Worm (Caenorhabditis elegans): ENCODE results near the gene ZK380.6.

ZK380.6 gene

ce11 chrX:1627837-1628236 is 26.4 kb upstream of the ZK380.6 start, which contains the start of gene fbxb-58:
fbxb-58 (plus strand) TSS chrX:1628137.
- TF ChIP-seq mml-1 (tag; optimal IDR thresholded peaks at IDR 0.05) (no peak), elt-2 (tag; optimal IDR thresholded peaks at IDR 0.05) (no peak), fkh-2 (tag; optimal IDR thresholded peaks at IDR 0.05) (no peak)

ce11 chrX:1629746-1630145 is 24.5 kb upstream of the ZK380.6 start:
- TF ChIP-seq fos-1 (tag; optimal IDR thresholded peaks at IDR 0.05) = no peak
- no peak for TF ChIP-seq zag-1 (tag; optimal IDR thresholded peaks at IDR 0.05)
- no peak for TF ChIP-seq R02D3.7 (tag; optimal IDR thresholded peaks at IDR 0.05)
- no peak for TF ChIP-seq nhr-11 (tag; optimal IDR thresholded peaks at IDR 0.05)
- TF ChIP-seq lsy-12 (tag; optimal IDR thresholded peaks at IDR 0.05) = no peak
- no peak for TF ChIP-seq fkh-10 (GFP tag; optimal IDR thresholded peaks at IDR 0.05)
- no peak for TF ChIP-seq unc-39 (tag; optimal IDR thresholded peaks at IDR 0.05)
- no peak for TF ChIP-seq ceh-82 (tag; optimal IDR thresholded peaks at IDR 0.05)
- TF ChIP-seq nhr-43 (tag; optimal IDR thresholded peaks at IDR 0.05; ENCODE audit: poor library complexity, severe bottlenecking) = no peak
- TF ChIP-seq fkh-2 (tag; optimal IDR thresholded peaks at IDR 0.05) = no peak
- no peak for TF ChIP-seq nhr-12 (tag; optimal IDR thresholded peaks at IDR 0.05)
- no peak for TF ChIP-seq nhr-77 (tag; optimal IDR thresholded peaks at IDR 0.05)
- TF ChIP-seq tbx-2 (tag; optimal IDR thresholded peaks at IDR 0.05) = no peak
- no peak for TF ChIP-seq egl-5 (tag; optimal IDR thresholded peaks at IDR 0.05)
- no peak for TF ChIP-seq nhr-237 (tag; optimal IDR thresholded peaks at IDR 0.05)
- TF ChIP-seq egl-27 (tag; optimal IDR thresholded peaks at IDR 0.05) = no peak
- no peak for TF ChIP-seq pqm-1 (tag; optimal IDR thresholded peaks at IDR 0.05)
- TF ChIP-seq elt-1 (tag; optimal IDR thresholded peaks at IDR 0.05) = no peak
- no peak for TF ChIP-seq nhr-67 (tag; optimal IDR thresholded peaks at IDR 0.05)
- no peak for TF ChIP-seq ztf-11 (tag; optimal IDR thresholded peaks at IDR 0.05)

ce11 chrX:1630881-1631516 is 23.2 kb upstream of the ZK380.6 start, which contains the start of gene ZK380.2:
ZK380.2 (plus strand) TSS chrX:1631466.
- TF ChIP-seq ZK546.5 (tag; optimal IDR thresholded peaks at IDR 0.05) (no peak), nhr-67 (tag; optimal IDR thresholded peaks at IDR 0.05) (no peak), eor-1 (tag; optimal IDR thresholded peaks at IDR 0.05) (no peak), nhr-76 (tag; optimal IDR thresholded peaks at IDR 0.05) (no peak), unc-62 (GFP tag; optimal IDR thresholded peaks at IDR 0.05) (no peak), lin-39 (tag; optimal IDR thresholded peaks at IDR 0.05) (no peak), pqm-1 (tag; optimal IDR thresholded peaks at IDR 0.05) (no peak), elt-3 (tag; optimal IDR thresholded peaks at IDR 0.05) (no peak), R02D3.7 (tag; optimal IDR thresholded peaks at IDR 0.05) (no peak), ceh-28 (tag; optimal IDR thresholded peaks at IDR 0.05) (no peak), nhr-28 (tag; optimal IDR thresholded peaks at IDR 0.05) (no peak), fos-1 (tag; optimal IDR thresholded peaks at IDR 0.05) (no peak), egl-5 (tag; optimal IDR thresholded peaks at IDR 0.05) (no peak), pha-4 (tag; optimal IDR thresholded peaks at IDR 0.05) (no peak), tbx-2 (tag; optimal IDR thresholded peaks at IDR 0.05) (no peak), nhr-25 (tag; optimal IDR thresholded peaks at IDR 0.05) (no peak), lin-15B (tag; optimal IDR thresholded peaks at IDR 0.05) (no peak), ama-1 (optimal IDR thresholded peaks at IDR 0.05) (no peak), nhr-11 (tag; optimal IDR thresholded peaks at IDR 0.05) (no peak)

ce11 chrX:1643442-1644096 is 10.7 kb upstream of the ZK380.6 start:
- TF ChIP-seq nhr-67 (tag; optimal IDR thresholded peaks at IDR 0.05) (no peak), tbx-2 (tag; optimal IDR thresholded peaks at IDR 0.05) (no peak), fkh-10 (GFP tag; optimal IDR thresholded peaks at IDR 0.05) (no peak), elt-2 (tag; optimal IDR thresholded peaks at IDR 0.05) (no peak), lsy-12 (tag; optimal IDR thresholded peaks at IDR 0.05) (no peak), ceh-16 (tag; optimal IDR thresholded peaks at IDR 0.05) (no peak), egl-27 (tag; optimal IDR thresholded peaks at IDR 0.05) (no peak), eor-1 (tag; optimal IDR thresholded peaks at IDR 0.05) (no peak), nhr-23 (tag; optimal IDR thresholded peaks at IDR 0.05) (no peak), nhr-43 (tag; optimal IDR thresholded peaks at IDR 0.05; ENCODE audit: poor library complexity, severe bottlenecking) (no peak), mdl-1 (tag; optimal IDR thresholded peaks at IDR 0.05) (no peak), ztf-4 (tag; optimal IDR thresholded peaks at IDR 0.05) (no peak), fos-1 (tag; optimal IDR thresholded peaks at IDR 0.05) (no peak), pha-4 (tag; optimal IDR thresholded peaks at IDR 0.05) (no peak), hmg-11 (tag; optimal IDR thresholded peaks at IDR 0.05) (no peak), sea-2 (GFP tag; optimal IDR thresholded peaks at IDR 0.05) (no peak), pqm-1 (tag; optimal IDR thresholded peaks at IDR 0.05) (no peak)
